Worm (Caenorhabditis elegans) whole organism, early embryonic: ENCODE results near the gene ZC8.6.

Source experiments
- B0310.2 ChIP-seq: sonication (generic microtip); optimal IDR thresholded peaks from 2 replicates; lab custom pipeline; 2016; ENCODE audit warnings: mild to moderate bottlenecking, missing genetic modification characterization, missing compliant biosample characterization
- F13C5.2 ChIP-seq: sonication (generic microtip); optimal IDR thresholded peaks from 2 replicates; lab custom pipeline; 2017; ENCODE audit warnings: mild to moderate bottlenecking, missing genetic modification characterization, inconsistent platforms, missing compliant biosample characterization
- aly-1 ChIP-seq: sonication (generic microtip); optimal IDR thresholded peaks from 2 replicates; lab custom pipeline; 2016; ENCODE audit warnings: missing genetic modification characterization, missing compliant biosample characterization
- ama-1 ChIP-seq: fragments of 150-350 bp; optimal IDR thresholded peaks from 2 replicates; lab custom pipeline; 2014
- ceh-13 ChIP-seq: fragments of 200-800 bp; sonication (Bioruptor generic); optimal IDR thresholded peaks from 2 replicates; lab custom pipeline; 2018; ENCODE audit warnings: mild to moderate bottlenecking, missing genetic modification characterization, missing compliant biosample characterization
- ceh-36 ChIP-seq: sonication (generic microtip); optimal IDR thresholded peaks from 2 replicates; lab custom pipeline; 2016; ENCODE audit warnings: missing genetic modification characterization, inconsistent platforms, missing compliant biosample characterization
- ets-7 ChIP-seq: sonication (generic microtip); optimal IDR thresholded peaks from 2 replicates; lab custom pipeline; 2016; ENCODE audit warnings: missing genotype, missing genetic modification characterization, missing compliant biosample characterization
- flt-1 ChIP-seq: fragments of 200-800 bp; sonication (Bioruptor generic); IDR thresholded peaks from 2 replicates; pipeline ENCODE4 v1.3.6; 2022; ENCODE audit warnings: missing genetic modification characterization, missing compliant biosample characterization
- hmbx-1 ChIP-seq: sonication (generic microtip); optimal IDR thresholded peaks from 2 replicates; lab custom pipeline; 2016; ENCODE audit warnings: mild to moderate bottlenecking, missing genetic modification characterization, missing compliant biosample characterization
- hmg-4 ChIP-seq: fragments of 200-800 bp; sonication (Bioruptor generic); optimal IDR thresholded peaks from 2 replicates; lab custom pipeline; 2018; ENCODE audit warnings: mild to moderate bottlenecking, missing genetic modification characterization, missing compliant biosample characterization
- hnd-1 ChIP-seq: sonication (generic microtip); optimal IDR thresholded peaks from 2 replicates; lab custom pipeline; 2016; ENCODE audit warnings: missing genetic modification characterization, missing compliant biosample characterization
- pes-1 ChIP-seq: fragments of 200-800 bp; sonication (Bioruptor generic); IDR thresholded peaks from 2 replicates; pipeline ENCODE4 v1.3.6; 2022; ENCODE audit warnings: missing genetic modification reagents, missing genetic modification characterization, missing compliant biosample characterization
- scrt-1 ChIP-seq: fragments of 200-800 bp; sonication (Bioruptor generic); IDR thresholded peaks from 2 replicates; pipeline ENCODE4 v1.3.6; 2022; ENCODE audit warnings: missing genetic modification characterization, missing compliant biosample characterization
- sea-1 ChIP-seq: fragments of 200-800 bp; sonication (Bioruptor generic); conservative IDR thresholded peaks from 2 replicates; pipeline ENCODE4 v1.3.6; 2022; ENCODE audit warnings: missing genetic modification characterization, missing compliant biosample characterization
- tbx-11 ChIP-seq: fragments of 200-800 bp; sonication (Bioruptor generic); IDR thresholded peaks from 2 replicates; pipeline ENCODE4 v1.3.6; 2022; ENCODE audit warnings: missing genetic modification characterization, missing compliant biosample characterization
- tbx-37 ChIP-seq: fragments of 200-800 bp; sonication (Bioruptor generic); conservative IDR thresholded peaks from 2 replicates; pipeline ENCODE4 v1.3.6; 2022; ENCODE audit warnings: missing genetic modification reagents, missing genetic modification characterization, missing compliant biosample characterization
- tra-4 ChIP-seq: sonication (generic microtip); optimal IDR thresholded peaks from 2 replicates; lab custom pipeline; 2017; ENCODE audit warnings: missing genetic modification characterization, missing compliant biosample characterization

ZC8.6 gene

ce11 chrX:4961681-4962656 lies 35.4 kb downstream of the ZC8.6 start:
- TF ChIP-seq hmg-4 (GFP tag; lab: Kevin White, UChicago) (peak; percentile 22), hmbx-1 (no peak), ama-1 (lab: Kevin White, UChicago) (peak; percentile 13), ets-7 (tag; lab: Kevin White, UChicago) (no peak), B0310.2 (tag; lab: Kevin White, UChicago) (no peak), tra-4 (tag; lab: Kevin White, UChicago) (no peak), scrt-1 (GFP tag; lab: Robert Waterston, UW) (0 out of 2 replicates have a peak, but pooled peaks have one; percentile 9), sea-1 (peak; percentile 57; the same call in 1 of the 2 replicates), tbx-37 (GFP tag; lab: Robert Waterston, UW) (no peak), flt-1 (no peak), pes-1 (GFP tag; lab: Robert Waterston, UW) (peak; percentile 34; the same call in 1 of the 2 replicates), F13C5.2 (tag; lab: Kevin White, UChicago) (no peak), hnd-1 (tag; lab: Kevin White, UChicago) (no peak), ceh-13 (no peak), tbx-11 (GFP tag; lab: Robert Waterston, UW) (no peak), ceh-36 (no peak), aly-1 (no peak)

ce11 chrX:4960910-4961680 lies 36.3 kb downstream of the ZC8.6 start:
- TF ChIP-seq ama-1 (lab: Kevin White, UChicago) (no peak), F13C5.2 (tag; lab: Kevin White, UChicago) (no peak), scrt-1 (GFP tag; lab: Robert Waterston, UW) (peak; percentile 74), hmg-4 (GFP tag; lab: Kevin White, UChicago) (peak; percentile 4), flt-1 (peak; percentile 58; the same call in 1 of the 2 replicates), ets-7 (tag; lab: Kevin White, UChicago) (no peak), sea-1 (peak; percentile 31; the same call in 1 of the 2 replicates), hmbx-1 (no peak), aly-1 (no peak), B0310.2 (tag; lab: Kevin White, UChicago) (peak; percentile 81), tbx-11 (GFP tag; lab: Robert Waterston, UW) (peak; percentile 75; the same call in 1 of the 2 replicates), tbx-37 (GFP tag; lab: Robert Waterston, UW) (no peak; the same call in 1 of the 2 replicates), pes-1 (GFP tag; lab: Robert Waterston, UW) (peak; percentile 69)

ce11 chrX:4960422-4960821 lies 37.0 kb downstream of the ZC8.6 start, which contains the start of gene act-4:
act-4 (plus strand) TSS chrX:4960621.
- TF ChIP-seq tbx-37 (GFP tag; lab: Robert Waterston, UW) (no peak), tbx-11 (GFP tag; lab: Robert Waterston, UW) (0 out of 2 replicates have a peak, but pooled peaks have one; percentile 17), hmg-4 (GFP tag; lab: Kevin White, UChicago) (peak; percentile 23), ets-7 (tag; lab: Kevin White, UChicago) (no peak)

ce11 chrX:4959440-4959839 lies 38.0 kb downstream of the ZC8.6 start:
- no peak for TF ChIP-seq ets-7 (tag; lab: Kevin White, UChicago)
- 0 out of 2 replicates have a peak, but pooled peaks have one; percentile 31 for TF ChIP-seq sea-1

ce11 chrX:4958986-4959385 lies 38.4 kb downstream of the ZC8.6 start:
- TF ChIP-seq scrt-1 (GFP tag; lab: Robert Waterston, UW) (no peak), ceh-13 (no peak), F13C5.2 (tag; lab: Kevin White, UChicago) (no peak), hmbx-1 (no peak), pes-1 (GFP tag; lab: Robert Waterston, UW) (no peak), aly-1 (no peak), ets-7 (tag; lab: Kevin White, UChicago) (no peak), tra-4 (tag; lab: Kevin White, UChicago) (no peak), ama-1 (lab: Kevin White, UChicago) (no peak), hnd-1 (tag; lab: Kevin White, UChicago) (no peak), tbx-37 (GFP tag; lab: Robert Waterston, UW) (no peak), ceh-36 (no peak), tbx-11 (GFP tag; lab: Robert Waterston, UW) (no peak), hmg-4 (GFP tag; lab: Kevin White, UChicago) (no peak), flt-1 (no peak), B0310.2 (tag; lab: Kevin White, UChicago) (no peak)

- TF ChIP-seq hmg-4 (GFP tag; lab: Kevin White, UChicago) (peak; percentile 1), tra-4 (tag; lab: Kevin White, UChicago) (no peak)
Observed at ce11 chrX:4957259-4957658, 40.1 kb downstream of the ZC8.6 start, which contains the start of gene M03F4.4. M03F4.4 (minus strand) TSS chrX:4957418.

ce11 chrX:4947749-4948148 lies 49.6 kb downstream of the ZC8.6 start, which contains the start of gene tyra-3:
tyra-3 (plus strand) TSS chrX:4948049.
- TF ChIP-seq ceh-36 (no peak), pes-1 (GFP tag; lab: Robert Waterston, UW) (no peak)
